Worm (Caenorhabditis elegans) whole organism, mixed stage, embryonic: ENCODE data around the gene col-167.

Experiments used
- M03D4.4 ChIP-seq: sonication (generic microtip); optimal IDR thresholded peaks from 2 replicates; lab custom pipeline; 2017; ENCODE audit warnings: mild to moderate bottlenecking, missing genetic modification characterization, missing compliant biosample characterization
- bed-3 ChIP-seq: fragments of 200-800 bp; sonication (Bioruptor generic); optimal IDR thresholded peaks from 3 replicates; lab custom pipeline; 2018; ENCODE audit warnings: mild to moderate bottlenecking, missing genetic modification characterization, moderate library complexity, missing compliant biosample characterization
- blmp-1 ChIP-seq: fragments of 150-350 bp; optimal IDR thresholded peaks from 2 replicates; lab custom pipeline; 2014; ENCODE audit warnings: missing biosample characterization, missing genetic modification characterization
- ceh-39 ChIP-seq: fragments of 150-350 bp; optimal IDR thresholded peaks from 2 replicates; lab custom pipeline; 2014; ENCODE audit warnings: missing biosample characterization, missing genetic modification characterization
- ceh-43 ChIP-seq: fragments of 200-800 bp; sonication (Bioruptor generic); optimal IDR thresholded peaks from 2 replicates; lab custom pipeline; 2018; ENCODE audit warnings: mild to moderate bottlenecking, missing genetic modification characterization, moderate library complexity, missing compliant biosample characterization
- ceh-83 ChIP-seq: fragments of 200-800 bp; sonication (Bioruptor generic); optimal IDR thresholded peaks from 2 replicates; lab custom pipeline; 2018; ENCODE audit warnings: mild to moderate bottlenecking, missing genetic modification characterization, missing compliant biosample characterization
- ces-1 ChIP-seq: fragments of 150-350 bp; optimal IDR thresholded peaks from 2 replicates; lab custom pipeline; 2014; ENCODE audit warnings: missing biosample characterization, missing genetic modification reagents, missing genetic modification characterization
- cnd-1 ChIP-seq: fragments of 200-800 bp; sonication (Bioruptor generic); optimal IDR thresholded peaks from 2 replicates; lab custom pipeline; 2018; ENCODE audit warnings: mild to moderate bottlenecking, missing genetic modification characterization, missing compliant biosample characterization
- drap-1 ChIP-seq: fragments of 200-800 bp; sonication (Bioruptor generic); optimal IDR thresholded peaks from 3 replicates; lab custom pipeline; 2018; ENCODE audit warnings: mild to moderate bottlenecking, missing genetic modification characterization, missing compliant biosample characterization
- elt-3 ChIP-seq: fragments of 150-350 bp; optimal IDR thresholded peaks from 2 replicates; lab custom pipeline; 2014; ENCODE audit warnings: missing biosample characterization, missing genetic modification characterization
- flh-1 ChIP-seq: fragments of 200-800 bp; sonication (Bioruptor generic); optimal IDR thresholded peaks from 2 replicates; lab custom pipeline; 2018; ENCODE audit warnings: mild to moderate bottlenecking, missing genetic modification characterization, moderate library complexity, missing compliant biosample characterization
- hlh-1 ChIP-seq: fragments of 150-350 bp; optimal IDR thresholded peaks from 2 replicates; lab custom pipeline; 2014; ENCODE audit warnings: missing biosample characterization, missing genetic modification reagents, missing genetic modification characterization
- lin-13 ChIP-seq: fragments of 150-350 bp; optimal IDR thresholded peaks from 2 replicates; lab custom pipeline; 2014; ENCODE audit warnings: missing biosample characterization, missing genetic modification characterization
- lin-32 ChIP-seq: fragments of 200-800 bp; sonication (Bioruptor generic); optimal IDR thresholded peaks from 2 replicates; lab custom pipeline; 2018; ENCODE audit warnings: mild to moderate bottlenecking, missing genetic modification characterization, missing compliant biosample characterization
- lsy-2 ChIP-seq: fragments of 150-350 bp; optimal IDR thresholded peaks from 2 replicates; lab custom pipeline; 2014; ENCODE audit warnings: missing biosample characterization, missing genetic modification characterization
- mab-5 ChIP-seq: fragments of 150-350 bp; optimal IDR thresholded peaks from 2 replicates; lab custom pipeline; 2014; ENCODE audit warnings: missing biosample characterization, missing genetic modification characterization
- mep-1 ChIP-seq: fragments of 150-350 bp; optimal IDR thresholded peaks from 2 replicates; lab custom pipeline; 2017; ENCODE audit warnings: missing biosample characterization, missing genetic modification reagents, missing genetic modification characterization, inconsistent platforms
- mls-2 ChIP-seq: sonication (generic microtip); optimal IDR thresholded peaks from 2 replicates; lab custom pipeline; 2016; ENCODE audit warnings: mild to moderate bottlenecking, missing genetic modification characterization, moderate library complexity, missing compliant biosample characterization
- nhr-2 ChIP-seq: fragments of 150-350 bp; optimal IDR thresholded peaks from 2 replicates; lab custom pipeline; 2014; ENCODE audit warnings: missing biosample characterization, missing genetic modification characterization
- nhr-237 ChIP-seq: fragments of 150-350 bp; optimal IDR thresholded peaks from 2 replicates; lab custom pipeline; 2014; ENCODE audit warnings: missing biosample characterization, missing genetic modification characterization
- nhr-76 ChIP-seq: sonication (generic microtip); optimal IDR thresholded peaks from 2 replicates; lab custom pipeline; 2017; ENCODE audit warnings: missing biosample characterization, missing genetic modification characterization
- pha-4 ChIP-seq: fragments of 150-350 bp; optimal IDR thresholded peaks from 2 replicates; lab custom pipeline; 2018; ENCODE audit warnings: missing biosample characterization, missing genetic modification reagents, missing genetic modification characterization
- sem-2 ChIP-seq: fragments of 200-800 bp; sonication (Bioruptor generic); optimal IDR thresholded peaks from 2 replicates; lab custom pipeline; 2018; ENCODE audit warnings: mild to moderate bottlenecking, missing genetic modification characterization, missing compliant biosample characterization
- snpc-4 ChIP-seq: fragments of 150-350 bp; optimal IDR thresholded peaks from 2 replicates; lab custom pipeline; 2014; ENCODE audit warnings: missing biosample characterization, missing genetic modification characterization
- sptf-1 ChIP-seq: sonication (generic microtip); optimal IDR thresholded peaks from 2 replicates; lab custom pipeline; 2017; ENCODE audit warnings: mild to moderate bottlenecking, missing genetic modification characterization, moderate library complexity, missing compliant biosample characterization
- tbx-8 ChIP-seq: fragments of 200-800 bp; sonication (Bioruptor generic); optimal IDR thresholded peaks from 2 replicates; lab custom pipeline; 2018; ENCODE audit warnings: mild to moderate bottlenecking, missing genetic modification characterization, moderate library complexity, missing compliant biosample characterization
- unc-120 ChIP-seq: sonication (generic microtip); optimal IDR thresholded peaks from 2 replicates; lab custom pipeline; 2017; ENCODE audit warnings: missing genetic modification characterization, missing compliant biosample characterization; ENCODE audit not compliant: poor library complexity, severe bottlenecking
- unc-39 ChIP-seq: fragments of 150-350 bp; optimal IDR thresholded peaks from 2 replicates; lab custom pipeline; 2014; ENCODE audit warnings: missing biosample characterization, missing genetic modification characterization
- zip-8 ChIP-seq: fragments of 150-350 bp; optimal IDR thresholded peaks from 2 replicates; lab custom pipeline; 2014; ENCODE audit warnings: missing biosample characterization, missing genetic modification characterization
- ztf-11 ChIP-seq: fragments of 150-350 bp; optimal IDR thresholded peaks from 2 replicates; lab custom pipeline; 2014; ENCODE audit warnings: missing biosample characterization, missing genetic modification characterization

The col-167 gene

ce11 chrX:6311391-6311790, 11.9 kb upstream of the col-167 start, which contains the start of gene npr-38:
Gene npr-38, plus strand, starts transcription at chrX:6311691.
- no peak for TF ChIP-seq lin-13 (tag; lab: Kevin White, UChicago)
- no peak for TF ChIP-seq lin-32
- no peak for TF ChIP-seq nhr-237 (tag; lab: Kevin White, UChicago)
- TF ChIP-seq sem-2 (GFP tag; lab: Kevin White, UChicago): no peak
- TF ChIP-seq ztf-11: no peak
- no peak for TF ChIP-seq mab-5 (tag; lab: Kevin White, UChicago)
- no peak for TF ChIP-seq mep-1
- no peak for TF ChIP-seq ces-1 (GFP tag; lab: Kevin White, UChicago)
- no peak for TF ChIP-seq nhr-2 (tag; lab: Kevin White, UChicago)
- TF ChIP-seq snpc-4 (tag; lab: Kevin White, UChicago): no peak
- TF ChIP-seq zip-8 (tag; lab: Kevin White, UChicago): no peak
- no peak for TF ChIP-seq pha-4 (tag; lab: Kevin White, UChicago)
- no peak for TF ChIP-seq mls-2 (tag; lab: Kevin White, UChicago)

- TF ChIP-seq pha-4 (tag; lab: Kevin White, UChicago): no peak
- TF ChIP-seq snpc-4 (tag; lab: Kevin White, UChicago): no peak
- no peak for TF ChIP-seq M03D4.4 (tag; lab: Kevin White, UChicago)
- no peak for TF ChIP-seq blmp-1 (tag; lab: Kevin White, UChicago)
- TF ChIP-seq ces-1 (GFP tag; lab: Kevin White, UChicago): no peak
- no peak for TF ChIP-seq ceh-39
These were observed 4.5 kb upstream of the col-167 start for ce11 chrX:6318803-6319202.

- TF ChIP-seq pha-4 (tag; lab: Kevin White, UChicago): no peak
- TF ChIP-seq drap-1: no peak
- TF ChIP-seq ceh-39: no peak
- no peak for TF ChIP-seq sem-2 (GFP tag; lab: Kevin White, UChicago)
- no peak for TF ChIP-seq ces-1 (GFP tag; lab: Kevin White, UChicago)
- TF ChIP-seq elt-3: no peak
- TF ChIP-seq sptf-1 (tag; lab: Kevin White, UChicago): no peak
- no peak for TF ChIP-seq nhr-2 (tag; lab: Kevin White, UChicago)
- TF ChIP-seq nhr-237 (tag; lab: Kevin White, UChicago): no peak
- TF ChIP-seq cnd-1 (tag; lab: Kevin White, UChicago): no peak
- no peak for TF ChIP-seq nhr-76
- TF ChIP-seq mep-1: no peak
- no peak for TF ChIP-seq ceh-83 (GFP tag; lab: Kevin White, UChicago)
- TF ChIP-seq ceh-43 (GFP tag; lab: Kevin White, UChicago): no peak
- no peak for TF ChIP-seq unc-120 (tag; lab: Kevin White, UChicago)
- TF ChIP-seq lin-32: no peak
These were observed 3.7 kb upstream of the col-167 start, which contains the start of gene chtb-3 for ce11 chrX:6319546-6319945. Gene chtb-3, minus strand, starts transcription at chrX:6319646.

ce11 chrX:6320887-6321286, 2.4 kb upstream of the col-167 start:
- no peak for TF ChIP-seq ceh-83 (GFP tag; lab: Kevin White, UChicago)
- no peak for TF ChIP-seq mep-1
- TF ChIP-seq ceh-43 (GFP tag; lab: Kevin White, UChicago): no peak
- no peak for TF ChIP-seq zip-8 (tag; lab: Kevin White, UChicago)
- TF ChIP-seq sptf-1 (tag; lab: Kevin White, UChicago): no peak
- TF ChIP-seq ztf-11: no peak
- TF ChIP-seq blmp-1 (tag; lab: Kevin White, UChicago): no peak
- no peak for TF ChIP-seq cnd-1 (tag; lab: Kevin White, UChicago)
- no peak for TF ChIP-seq hlh-1 (tag; lab: Kevin White, UChicago)
- no peak for TF ChIP-seq drap-1
- TF ChIP-seq flh-1 (GFP tag; lab: Kevin White, UChicago): no peak
- TF ChIP-seq lsy-2 (tag; lab: Kevin White, UChicago): no peak
- no peak for TF ChIP-seq elt-3
- no peak for TF ChIP-seq mls-2 (tag; lab: Kevin White, UChicago)
- TF ChIP-seq ceh-39: no peak
- TF ChIP-seq nhr-76: no peak
- no peak for TF ChIP-seq ces-1 (GFP tag; lab: Kevin White, UChicago)
- no peak for TF ChIP-seq bed-3
- TF ChIP-seq unc-39 (tag; lab: Kevin White, UChicago): no peak
- TF ChIP-seq tbx-8 (GFP tag; lab: Kevin White, UChicago): no peak
- TF ChIP-seq, all 35 proteins: peak for 0

- TF ChIP-seq nhr-2 (tag; lab: Kevin White, UChicago) (no peak), unc-120 (tag; lab: Kevin White, UChicago) (no peak), mab-5 (tag; lab: Kevin White, UChicago) (no peak), ceh-43 (GFP tag; lab: Kevin White, UChicago) (no peak), blmp-1 (tag; lab: Kevin White, UChicago) (no peak)
These were observed 1.9 kb upstream of the col-167 start for ce11 chrX:6321380-6321779.
